Worm (Caenorhabditis elegans) whole organism, L4/young adult: ENCODE measurements around the gene ubh-2.

ENCODE experiments used
- W03F9.2 ChIP-seq: fragments of 150-350 bp; optimal IDR thresholded peaks from 2 replicates; lab custom pipeline; 2014; ENCODE audit warnings: missing biosample characterization, missing genetic modification characterization
- him-1 ChIP-seq: sonication (generic microtip); optimal IDR thresholded peaks from 2 replicates; lab custom pipeline; 2016; ENCODE audit warnings: missing genotype, missing genetic modification reagents, missing genetic modification characterization, missing compliant biosample characterization

ce11 chrV:6495353-6495752, 14.3 kb downstream of the ubh-2 start:
- TF ChIP-seq him-1 (no peak), W03F9.2 (tag; lab: Kevin White, UChicago) (no peak)
